Worm (Caenorhabditis elegans) whole organism, mixed stage, embryonic: ENCODE results near the gene F07C4.10.

ENCODE experiments used
- M03D4.4 ChIP-seq: sonication (generic microtip); optimal IDR thresholded peaks from 2 replicates; lab custom pipeline; 2017; ENCODE audit warnings: mild to moderate bottlenecking, missing genetic modification characterization, missing compliant biosample characterization
- bed-3 ChIP-seq: fragments of 200-800 bp; sonication (Bioruptor generic); optimal IDR thresholded peaks from 3 replicates; lab custom pipeline; 2018; ENCODE audit warnings: mild to moderate bottlenecking, missing genetic modification characterization, moderate library complexity, missing compliant biosample characterization
- ceh-43 ChIP-seq: fragments of 200-800 bp; sonication (Bioruptor generic); optimal IDR thresholded peaks from 2 replicates; lab custom pipeline; 2018; ENCODE audit warnings: mild to moderate bottlenecking, missing genetic modification characterization, moderate library complexity, missing compliant biosample characterization
- ceh-83 ChIP-seq: fragments of 200-800 bp; sonication (Bioruptor generic); optimal IDR thresholded peaks from 2 replicates; lab custom pipeline; 2018; ENCODE audit warnings: mild to moderate bottlenecking, missing genetic modification characterization, missing compliant biosample characterization
- ces-1 ChIP-seq: fragments of 150-350 bp; optimal IDR thresholded peaks from 2 replicates; lab custom pipeline; 2014; ENCODE audit warnings: missing biosample characterization, missing genetic modification reagents, missing genetic modification characterization
- cnd-1 ChIP-seq: fragments of 200-800 bp; sonication (Bioruptor generic); optimal IDR thresholded peaks from 2 replicates; lab custom pipeline; 2018; ENCODE audit warnings: mild to moderate bottlenecking, missing genetic modification characterization, missing compliant biosample characterization
- drap-1 ChIP-seq: fragments of 200-800 bp; sonication (Bioruptor generic); optimal IDR thresholded peaks from 3 replicates; lab custom pipeline; 2018; ENCODE audit warnings: mild to moderate bottlenecking, missing genetic modification characterization, missing compliant biosample characterization
- elt-1 ChIP-seq: sonication (generic microtip); optimal IDR thresholded peaks from 2 replicates; lab custom pipeline; 2017; ENCODE audit warnings: missing genetic modification characterization, mild to moderate bottlenecking, missing compliant biosample characterization, antibody characterized with exemption, moderate library complexity, borderline replicate concordance; ENCODE audit not compliant: insufficient read depth
- elt-3 ChIP-seq: fragments of 150-350 bp; optimal IDR thresholded peaks from 2 replicates; lab custom pipeline; 2014; ENCODE audit warnings: missing biosample characterization, missing genetic modification characterization
- ham-2 ChIP-seq: fragments of 200-800 bp; sonication (Bioruptor generic); optimal IDR thresholded peaks from 2 replicates; lab custom pipeline; 2018; ENCODE audit warnings: mild to moderate bottlenecking, missing genetic modification characterization, missing compliant biosample characterization
- hlh-1 ChIP-seq: fragments of 150-350 bp; optimal IDR thresholded peaks from 2 replicates; lab custom pipeline; 2014; ENCODE audit warnings: missing biosample characterization, missing genetic modification reagents, missing genetic modification characterization
- lin-13 ChIP-seq: fragments of 150-350 bp; optimal IDR thresholded peaks from 2 replicates; lab custom pipeline; 2014; ENCODE audit warnings: missing biosample characterization, missing genetic modification characterization
- lin-32 ChIP-seq: fragments of 200-800 bp; sonication (Bioruptor generic); optimal IDR thresholded peaks from 2 replicates; lab custom pipeline; 2018; ENCODE audit warnings: mild to moderate bottlenecking, missing genetic modification characterization, missing compliant biosample characterization
- lsy-2 ChIP-seq: fragments of 150-350 bp; optimal IDR thresholded peaks from 2 replicates; lab custom pipeline; 2014; ENCODE audit warnings: missing biosample characterization, missing genetic modification characterization
- mep-1 ChIP-seq: fragments of 150-350 bp; optimal IDR thresholded peaks from 2 replicates; lab custom pipeline; 2017; ENCODE audit warnings: missing biosample characterization, missing genetic modification reagents, missing genetic modification characterization, inconsistent platforms
- mls-2 ChIP-seq: sonication (generic microtip); optimal IDR thresholded peaks from 2 replicates; lab custom pipeline; 2016; ENCODE audit warnings: mild to moderate bottlenecking, missing genetic modification characterization, moderate library complexity, missing compliant biosample characterization
- nhr-12 ChIP-seq: fragments of 150-350 bp; optimal IDR thresholded peaks from 2 replicates; lab custom pipeline; 2014; ENCODE audit warnings: missing biosample characterization, missing genetic modification characterization
- nhr-2 ChIP-seq: fragments of 150-350 bp; optimal IDR thresholded peaks from 2 replicates; lab custom pipeline; 2014; ENCODE audit warnings: missing biosample characterization, missing genetic modification characterization
- nhr-76 ChIP-seq: sonication (generic microtip); optimal IDR thresholded peaks from 2 replicates; lab custom pipeline; 2017; ENCODE audit warnings: missing biosample characterization, missing genetic modification characterization
- sem-2 ChIP-seq: fragments of 200-800 bp; sonication (Bioruptor generic); optimal IDR thresholded peaks from 2 replicates; lab custom pipeline; 2018; ENCODE audit warnings: mild to moderate bottlenecking, missing genetic modification characterization, missing compliant biosample characterization
- snpc-4 ChIP-seq: fragments of 150-350 bp; optimal IDR thresholded peaks from 2 replicates; lab custom pipeline; 2014; ENCODE audit warnings: missing biosample characterization, missing genetic modification characterization
- sptf-1 ChIP-seq: sonication (generic microtip); optimal IDR thresholded peaks from 2 replicates; lab custom pipeline; 2017; ENCODE audit warnings: mild to moderate bottlenecking, missing genetic modification characterization, moderate library complexity, missing compliant biosample characterization
- tbx-8 ChIP-seq: fragments of 200-800 bp; sonication (Bioruptor generic); optimal IDR thresholded peaks from 2 replicates; lab custom pipeline; 2018; ENCODE audit warnings: mild to moderate bottlenecking, missing genetic modification characterization, moderate library complexity, missing compliant biosample characterization
- unc-39 ChIP-seq: fragments of 150-350 bp; optimal IDR thresholded peaks from 2 replicates; lab custom pipeline; 2014; ENCODE audit warnings: missing biosample characterization, missing genetic modification characterization
- unc-62 ChIP-seq: fragments of 150-350 bp; optimal IDR thresholded peaks from 2 replicates; lab custom pipeline; 2014; ENCODE audit warnings: missing biosample characterization, missing genetic modification reagents, missing genetic modification characterization
- zip-8 ChIP-seq: fragments of 150-350 bp; optimal IDR thresholded peaks from 2 replicates; lab custom pipeline; 2014; ENCODE audit warnings: missing biosample characterization, missing genetic modification characterization
- ztf-11 ChIP-seq: fragments of 150-350 bp; optimal IDR thresholded peaks from 2 replicates; lab custom pipeline; 2014; ENCODE audit warnings: missing biosample characterization, missing genetic modification characterization

The F07C4.10 gene

ce11 chrV:7639787-7640186 lies at the start of gene F07C4.10:
F07C4.10 (minus strand) TSS chrV:7639887.
- TF ChIP-seq sem-2 (no peak), cnd-1 (tag; lab: Kevin White, UChicago) (no peak)

ce11 chrV:7686189-7686588 lies 46.5 kb upstream of the F07C4.10 start, which contains the start of the genes nhr-94 and nhr-152:
nhr-94 (minus strand) TSS chrV:7686335.
nhr-152 (plus strand) TSS chrV:7686350.
- TF ChIP-seq elt-1 (tag; lab: Kevin White, UChicago) (peak; percentile 49), mep-1 (tag; lab: Kevin White, UChicago) (no peak), ham-2 (GFP tag; lab: Kevin White, UChicago) (no peak), lin-13 (no peak), nhr-2 (tag; lab: Kevin White, UChicago) (peak; percentile 81), tbx-8 (GFP tag; lab: Kevin White, UChicago) (no peak), mls-2 (tag; lab: Kevin White, UChicago) (no peak)

- TF ChIP-seq M03D4.4 (tag; lab: Kevin White, UChicago) (no peak), sem-2 (no peak), lsy-2 (tag; lab: Kevin White, UChicago) (no peak), cnd-1 (tag; lab: Kevin White, UChicago) (no peak), ceh-83 (no peak), lin-32 (no peak), bed-3 (GFP tag; lab: Kevin White, UChicago) (no peak), elt-3 (no peak), sptf-1 (tag; lab: Kevin White, UChicago) (no peak), unc-39 (tag; lab: Kevin White, UChicago) (no peak), mls-2 (tag; lab: Kevin White, UChicago) (no peak), nhr-76 (tag; lab: Kevin White, UChicago) (no peak), drap-1 (GFP tag; lab: Kevin White, UChicago) (no peak)
Observed at ce11 chrV:7683907-7684655, 44.4 kb upstream of the F07C4.10 start, which contains the start of gene sre-11. sre-11 (minus strand) TSS chrV:7683957.

ce11 chrV:7681388-7681787 lies 41.7 kb upstream of the F07C4.10 start, which contains the start of gene cyp-33A1:
cyp-33A1 (minus strand) TSS chrV:7681459.
- no peak for TF ChIP-seq cnd-1 (tag; lab: Kevin White, UChicago)
- TF ChIP-seq ces-1 (GFP tag; lab: Kevin White, UChicago): no peak
- TF ChIP-seq snpc-4 (tag; lab: Kevin White, UChicago): no peak
- TF ChIP-seq nhr-12 (tag; lab: Kevin White, UChicago): no peak
- TF ChIP-seq sptf-1 (tag; lab: Kevin White, UChicago): no peak
- no peak for TF ChIP-seq zip-8 (tag; lab: Kevin White, UChicago)

ce11 chrV:7675904-7676303 lies 36.2 kb upstream of the F07C4.10 start, which contains the start of gene C12D5.3:
C12D5.3 (plus strand) TSS chrV:7676204.
- no peak for TF ChIP-seq lin-13
- TF ChIP-seq M03D4.4 (tag; lab: Kevin White, UChicago): no peak
- TF ChIP-seq, all 35 proteins: peak for 0

- no peak for TF ChIP-seq unc-39 (tag; lab: Kevin White, UChicago)
- no peak for TF ChIP-seq snpc-4 (tag; lab: Kevin White, UChicago)
- TF ChIP-seq hlh-1: no peak
- no peak for TF ChIP-seq drap-1 (GFP tag; lab: Kevin White, UChicago)
- no peak for TF ChIP-seq ceh-43 (GFP tag; lab: Kevin White, UChicago)
- TF ChIP-seq sptf-1 (tag; lab: Kevin White, UChicago): no peak
- TF ChIP-seq mep-1 (tag; lab: Kevin White, UChicago): no peak
- no peak for TF ChIP-seq nhr-12 (tag; lab: Kevin White, UChicago)
- TF ChIP-seq cnd-1 (tag; lab: Kevin White, UChicago): no peak
- TF ChIP-seq nhr-2 (tag; lab: Kevin White, UChicago): no peak
- TF ChIP-seq unc-62 (GFP tag; lab: Kevin White, UChicago): no peak
- no peak for TF ChIP-seq ztf-11 (tag; lab: Kevin White, UChicago)
- TF ChIP-seq, all 35 proteins: peak for 0
Observed at ce11 chrV:7672258-7672657, 32.6 kb upstream of the F07C4.10 start, which contains the start of gene C12D5.4. C12D5.4 (plus strand) TSS chrV:7672558.
